Worm (Caenorhabditis elegans) whole organism, L2 larva: Measurements from ENCODE around the gene C28A5.1.
A peak's percentile ranks its signal among the peaks of the same experiment; 100 is the strongest.

ENCODE experiments used
- C34F6.9 ChIP-seq: fragments of 150-350 bp; optimal IDR thresholded peaks from 2 replicates; lab custom pipeline; 2014; ENCODE audit warnings: missing biosample characterization, missing genetic modification characterization
- F13H6.1 ChIP-seq: sonication (generic microtip); optimal IDR thresholded peaks from 2 replicates; lab custom pipeline; 2016; ENCODE audit warnings: missing genetic modification characterization, missing compliant biosample characterization
- R02D3.7 ChIP-seq: fragments of 150-350 bp; optimal IDR thresholded peaks from 2 replicates; lab custom pipeline; 2014; ENCODE audit warnings: missing biosample characterization, missing genetic modification characterization
- Y55F3AM.14 ChIP-seq: fragments of 200-800 bp; sonication (Bioruptor generic); optimal IDR thresholded peaks from 2 replicates; lab custom pipeline; 2018; ENCODE audit warnings: mild to moderate bottlenecking, missing genetic modification characterization, missing compliant biosample characterization
- ZK546.5 ChIP-seq: sonication (generic microtip); optimal IDR thresholded peaks from 2 replicates; lab custom pipeline; 2017; ENCODE audit warnings: missing biosample characterization, missing genetic modification characterization
- alr-1 ChIP-seq: fragments of 150-350 bp; optimal IDR thresholded peaks from 2 replicates; lab custom pipeline; 2014; ENCODE audit warnings: missing biosample characterization, missing genetic modification characterization
- aly-2 ChIP-seq: fragments of 150-350 bp; optimal IDR thresholded peaks from 2 replicates; lab custom pipeline; 2014; ENCODE audit warnings: missing biosample characterization, missing genetic modification characterization
- blmp-1 ChIP-seq: sonication (generic microtip); optimal IDR thresholded peaks from 2 replicates; lab custom pipeline; 2017; ENCODE audit warnings: missing genetic modification characterization, mild to moderate bottlenecking, missing compliant biosample characterization, antibody characterized with exemption, moderate library complexity; ENCODE audit not compliant: insufficient read depth
- ceh-16 ChIP-seq: fragments of 150-350 bp; optimal IDR thresholded peaks from 2 replicates; lab custom pipeline; 2014; ENCODE audit warnings: missing biosample characterization, missing genetic modification characterization
- crh-2 ChIP-seq: sonication (generic microtip); optimal IDR thresholded peaks from 2 replicates; lab custom pipeline; 2017; ENCODE audit warnings: missing biosample characterization, missing genetic modification characterization
- dmd-4 ChIP-seq: sonication (generic microtip); optimal IDR thresholded peaks from 2 replicates; lab custom pipeline; 2017; ENCODE audit warnings: missing biosample characterization, missing genetic modification characterization
- egl-27 ChIP-seq: sonication (generic microtip); optimal IDR thresholded peaks from 3 replicates; lab custom pipeline; 2017; ENCODE audit warnings: missing biosample characterization, missing genetic modification reagents, missing genetic modification characterization
- fos-1 ChIP-seq: fragments of 150-350 bp; optimal IDR thresholded peaks from 2 replicates; lab custom pipeline; 2014; ENCODE audit warnings: missing biosample characterization, missing genetic modification characterization
- gmeb-1 ChIP-seq: fragments of 150-350 bp; optimal IDR thresholded peaks from 2 replicates; lab custom pipeline; 2014; ENCODE audit warnings: missing biosample characterization, missing genetic modification characterization
- lin-11 ChIP-seq: fragments of 150-350 bp; sonication (generic microtip); optimal IDR thresholded peaks from 2 replicates; lab custom pipeline; 2014; ENCODE audit warnings: missing biosample characterization, missing genetic modification characterization, inconsistent platforms, mixed read lengths
- lin-13 ChIP-seq: fragments of 150-350 bp; optimal IDR thresholded peaks from 2 replicates; lab custom pipeline; 2014; ENCODE audit warnings: missing biosample characterization, missing genetic modification reagents, missing genetic modification characterization
- lin-39 ChIP-seq: fragments of 150-350 bp; optimal IDR thresholded peaks from 2 replicates; lab custom pipeline; 2014; ENCODE audit warnings: missing biosample characterization, missing genetic modification reagents, missing genetic modification characterization
- lsy-2 ChIP-seq, 2 experiments: fragments of 150-350 bp in 1 of 2; sonication (generic microtip) in 1 of 2; optimal IDR thresholded peaks; 2 replicates each; lab custom pipeline; 2014 to 2017; ENCODE audit warnings: missing biosample characterization in 2 of 2, missing genetic modification characterization in 2 of 2
- mab-5 ChIP-seq: fragments of 150-350 bp; optimal IDR thresholded peaks from 2 replicates; lab custom pipeline; 2014; ENCODE audit warnings: missing biosample characterization, missing genetic modification characterization
- mbf-1 ChIP-seq: sonication (generic microtip); optimal IDR thresholded peaks from 2 replicates; lab custom pipeline; 2017; ENCODE audit warnings: missing biosample characterization, missing genetic modification characterization
- nhr-11 ChIP-seq: fragments of 150-350 bp; optimal IDR thresholded peaks from 2 replicates; lab custom pipeline; 2014; ENCODE audit warnings: missing biosample characterization, missing genetic modification characterization
- nhr-129 ChIP-seq: fragments of 150-350 bp; optimal IDR thresholded peaks from 2 replicates; lab custom pipeline; 2014; ENCODE audit warnings: missing biosample characterization, missing genetic modification characterization
- nhr-21 ChIP-seq: fragments of 150-350 bp; optimal IDR thresholded peaks from 2 replicates; lab custom pipeline; 2014; ENCODE audit warnings: missing biosample characterization, missing genetic modification characterization
- nhr-23 ChIP-seq: fragments of 150-350 bp; optimal IDR thresholded peaks from 2 replicates; lab custom pipeline; 2014; ENCODE audit warnings: missing biosample characterization, missing genetic modification reagents, missing genetic modification characterization
- nhr-237 ChIP-seq: fragments of 150-350 bp; optimal IDR thresholded peaks from 2 replicates; lab custom pipeline; 2014; ENCODE audit warnings: missing biosample characterization, missing genetic modification characterization
- nhr-25 ChIP-seq: fragments of 150-350 bp; sonication (generic microtip); optimal IDR thresholded peaks from 3 replicates; lab custom pipeline; 2014; ENCODE audit warnings: missing biosample characterization, missing genetic modification characterization
- nhr-6 ChIP-seq: fragments of 150-350 bp; optimal IDR thresholded peaks from 2 replicates; lab custom pipeline; 2014; ENCODE audit warnings: missing biosample characterization, missing genetic modification characterization
- nhr-77 ChIP-seq: fragments of 150-350 bp; optimal IDR thresholded peaks from 2 replicates; lab custom pipeline; 2014; ENCODE audit warnings: missing biosample characterization, missing genetic modification characterization
- peb-1 ChIP-seq: fragments of 150-350 bp; optimal IDR thresholded peaks from 2 replicates; lab custom pipeline; 2014; ENCODE audit warnings: missing biosample characterization, missing genetic modification characterization
- sem-4 ChIP-seq: fragments of 150-350 bp; optimal IDR thresholded peaks from 2 replicates; lab custom pipeline; 2014; ENCODE audit warnings: missing biosample characterization, missing genetic modification reagents, missing genetic modification characterization
- skn-1 ChIP-seq: sonication (generic microtip); optimal IDR thresholded peaks from 2 replicates; lab custom pipeline; 2017; ENCODE audit warnings: missing biosample characterization, missing genetic modification characterization
- sma-3 ChIP-seq: sonication (generic microtip); optimal IDR thresholded peaks from 2 replicates; lab custom pipeline; 2016; ENCODE audit warnings: missing genetic modification reagents, missing genetic modification characterization, missing compliant biosample characterization
- sma-9 ChIP-seq, 2 experiments: fragments of 150-350 bp in 1 of 2; sonication (generic microtip) in 1 of 2; optimal IDR thresholded peaks; 2 replicates each; lab custom pipeline; 2014 to 2016; ENCODE audit warnings: missing genetic modification characterization in 2 of 2, mild to moderate bottlenecking in 1 of 2, missing biosample characterization in 1 of 2, missing compliant biosample characterization in 1 of 2, missing genetic modification reagents in 1 of 2, moderate library complexity in 1 of 2
- snpc-4 ChIP-seq: fragments of 150-350 bp; optimal IDR thresholded peaks from 2 replicates; lab custom pipeline; 2014; ENCODE audit warnings: missing biosample characterization, missing genetic modification characterization
- unc-39 ChIP-seq: fragments of 150-350 bp; optimal IDR thresholded peaks from 2 replicates; lab custom pipeline; 2014; ENCODE audit warnings: missing biosample characterization, missing genetic modification characterization
- unc-55 ChIP-seq: fragments of 150-350 bp; sonication (generic microtip); optimal IDR thresholded peaks from 3 replicates; lab custom pipeline; 2014; ENCODE audit warnings: missing biosample characterization, missing genetic modification reagents, missing genetic modification characterization
- unc-62 ChIP-seq: fragments of 150-350 bp; optimal IDR thresholded peaks from 2 replicates; lab custom pipeline; 2014; ENCODE audit warnings: missing biosample characterization, missing genetic modification reagents, missing genetic modification characterization
- ztf-4 ChIP-seq: fragments of 150-350 bp; optimal IDR thresholded peaks from 2 replicates; lab custom pipeline; 2014; ENCODE audit warnings: missing biosample characterization, missing genetic modification characterization

Gene C28A5.1

DNA sequence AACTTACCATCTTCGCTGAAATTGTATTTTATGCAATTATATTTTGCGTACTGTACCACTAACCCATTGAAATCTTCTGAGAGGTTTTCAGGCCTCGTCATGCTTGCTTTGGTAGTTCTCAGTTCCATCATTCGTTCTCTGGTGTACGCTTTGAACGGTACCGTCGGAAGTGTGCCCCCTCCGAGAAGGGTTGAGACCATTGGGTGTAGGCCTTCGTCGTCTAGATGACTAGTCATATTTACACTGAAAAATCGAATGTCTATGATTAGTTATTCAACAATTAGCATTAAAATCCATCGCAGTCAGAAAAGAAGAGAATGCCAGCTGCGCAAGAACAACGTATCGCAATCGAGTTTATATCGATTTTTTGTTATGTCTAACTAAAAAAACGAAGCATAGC lies 40.8 kb upstream of the C28A5.1 start, which contains the start of gene ifet-1:
TSS of gene ifet-1 (minus strand) at position 243 of the 400 bp plus-strand sequence.
- TF ChIP-seq alr-1 (tag; lab: Kevin White, UChicago): no peak
- no peak for TF ChIP-seq unc-62 (GFP tag; lab: Kevin White, UChicago)
- no peak for TF ChIP-seq sma-3 (GFP tag; lab: Kevin White, UChicago)
- TF ChIP-seq R02D3.7 (tag; lab: Kevin White, UChicago): no peak
- TF ChIP-seq ZK546.5: no peak
- no peak for TF ChIP-seq lin-11 (tag; lab: Kevin White, UChicago)
- TF ChIP-seq nhr-77 (tag; lab: Kevin White, UChicago): no peak
- TF ChIP-seq ceh-16 (tag; lab: Kevin White, UChicago): no peak
- TF ChIP-seq lin-39 (tag; lab: Kevin White, UChicago): no peak
- no peak for TF ChIP-seq nhr-237
- TF ChIP-seq snpc-4 (tag; lab: Kevin White, UChicago): no peak
- no peak for TF ChIP-seq mbf-1 (tag; lab: Kevin White, UChicago)
- no peak for TF ChIP-seq egl-27
- TF ChIP-seq dmd-4 (tag; lab: Kevin White, UChicago): no peak
- no peak for TF ChIP-seq mab-5 (tag; lab: Kevin White, UChicago)
- TF ChIP-seq unc-39 (tag; lab: Kevin White, UChicago): no peak
- TF ChIP-seq peb-1: no peak
- no peak for TF ChIP-seq nhr-11 (tag; lab: Kevin White, UChicago)

DNA sequence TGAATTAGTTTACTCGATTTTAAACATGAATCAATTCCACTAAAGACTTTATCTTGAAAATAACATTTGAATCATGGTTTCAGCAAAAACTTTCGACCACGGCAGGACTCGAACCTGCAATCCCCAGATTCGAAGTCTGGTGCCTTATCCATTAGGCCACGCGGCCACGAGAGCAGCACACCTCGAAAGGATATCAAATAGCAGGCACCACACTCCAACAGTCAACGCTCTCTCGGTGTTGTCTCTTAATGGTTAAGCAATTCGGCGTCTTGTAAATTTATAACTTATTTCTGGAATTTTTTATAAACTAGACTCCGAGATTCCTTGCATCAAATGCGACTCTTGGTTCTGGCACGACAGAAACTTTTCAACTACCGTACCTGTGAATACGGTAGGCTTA lies 36.6 kb upstream of the C28A5.1 start:
- peak; percentile 55 for TF ChIP-seq sma-9 (GFP tag; optimal IDR thresholded peaks at IDR 0.05; lab: Kevin White, UChicago)
- TF ChIP-seq sma-9 (tag; optimal IDR thresholded peaks at IDR 0.05; lab: Kevin White, UChicago): no peak
- TF ChIP-seq nhr-25 (tag; lab: Kevin White, UChicago): peak; percentile 30
- no peak for TF ChIP-seq aly-2 (tag; lab: Kevin White, UChicago)
- peak; percentile 55 for TF ChIP-seq F13H6.1 (tag; lab: Kevin White, UChicago)
- peak; percentile 2 for TF ChIP-seq ztf-4
- TF ChIP-seq lin-11 (tag; lab: Kevin White, UChicago): peak; percentile 35
- TF ChIP-seq lsy-2 (tag; optimal IDR thresholded peaks at IDR 0.05; lab: Kevin White, UChicago): peak; percentile 61 to 78
- no peak for TF ChIP-seq lin-39 (tag; lab: Kevin White, UChicago)
- TF ChIP-seq gmeb-1: peak; percentile 50
- TF ChIP-seq sem-4 (tag; lab: Kevin White, UChicago): peak; percentile 45
- TF ChIP-seq nhr-23 (tag; lab: Kevin White, UChicago): no peak
- TF ChIP-seq peb-1: no peak
- peak; percentile 44 for TF ChIP-seq C34F6.9 (tag; lab: Kevin White, UChicago)
- peak; percentile 63 for TF ChIP-seq Y55F3AM.14 (GFP tag; lab: Kevin White, UChicago)
- TF ChIP-seq nhr-77 (tag; lab: Kevin White, UChicago): no peak
- TF ChIP-seq fos-1 (tag; lab: Kevin White, UChicago): peak; percentile 59
- TF ChIP-seq dmd-4 (tag; lab: Kevin White, UChicago): no peak
- TF ChIP-seq unc-55 (GFP tag; lab: Kevin White, UChicago): peak; percentile 52
- TF ChIP-seq skn-1: no peak
- TF ChIP-seq sma-3 (GFP tag; lab: Kevin White, UChicago): peak; percentile 63
- TF ChIP-seq nhr-11 (tag; lab: Kevin White, UChicago): no peak
- peak; percentile 4 for TF ChIP-seq blmp-1 (tag; lab: Kevin White, UChicago)
- TF ChIP-seq nhr-129: peak; percentile 73
- TF ChIP-seq alr-1 (tag; lab: Kevin White, UChicago): no peak
- TF ChIP-seq egl-27: no peak
- peak; percentile 74 for TF ChIP-seq nhr-21 (tag; lab: Kevin White, UChicago)
- peak; percentile 61 for TF ChIP-seq crh-2 (tag; lab: Kevin White, UChicago)
- TF ChIP-seq lin-13: peak; percentile 56
- no peak for TF ChIP-seq mbf-1 (tag; lab: Kevin White, UChicago)

DNA sequence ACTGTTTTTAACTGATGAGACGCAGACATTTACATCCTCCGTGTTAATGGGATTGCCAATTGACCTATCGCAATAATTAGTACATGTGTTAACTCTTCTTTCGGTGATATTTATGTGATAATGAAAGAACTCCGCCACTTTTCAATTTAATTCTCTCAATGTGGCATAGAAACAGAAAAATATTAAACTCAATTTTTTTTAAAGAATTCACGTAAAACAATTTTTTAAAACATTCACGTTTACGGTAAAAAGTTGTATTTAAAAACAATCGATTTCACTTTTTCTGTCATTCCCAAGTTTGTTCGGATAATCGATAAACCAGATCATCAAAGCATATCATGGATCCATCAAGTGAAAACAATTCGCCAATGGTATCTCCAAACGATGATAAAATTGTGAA lies 34.7 kb upstream of the C28A5.1 start, which contains the start of gene mstr-2:
TSS of gene mstr-2 (plus strand) at position 301 of the 400 bp plus-strand sequence.
- TF ChIP-seq sma-9 (GFP tag; optimal IDR thresholded peaks at IDR 0.05; lab: Kevin White, UChicago) (no peak), sma-9 (tag; optimal IDR thresholded peaks at IDR 0.05; lab: Kevin White, UChicago) (no peak), sem-4 (tag; lab: Kevin White, UChicago) (no peak), nhr-6 (no peak), ZK546.5 (no peak)
